Fruit fly (Drosophila melanogaster) whole organism, adult: ENCODE measurements around the gene psd.

Experiments
- CG14711 ChIP-seq: fragments of 200-800 bp; sonication (Bioruptor generic); optimal IDR thresholded peaks from 2 replicates; lab custom pipeline; 2018; ENCODE audit warnings: missing biosample characterization, mild to moderate bottlenecking, missing genetic modification characterization, moderate library complexity
- CG1620 ChIP-seq: fragments of 200-800 bp; sonication (Bioruptor generic); optimal IDR thresholded peaks from 2 replicates; lab custom pipeline; 2016; ENCODE audit warnings: missing biosample characterization, missing genetic modification characterization
- CG33017 ChIP-seq: fragments of 200-800 bp; sonication (Bioruptor generic); optimal IDR thresholded peaks from 2 replicates; lab custom pipeline; 2018; ENCODE audit warnings: missing biosample characterization, mild to moderate bottlenecking, missing genetic modification characterization, moderate library complexity
- Clk ChIP-seq: fragments of 200-800 bp; sonication (Bioruptor generic); optimal IDR thresholded peaks from 2 replicates; lab custom pipeline; 2017; ENCODE audit warnings: missing biosample characterization, missing genetic modification characterization
- toe ChIP-seq: fragments of 200-800 bp; sonication (Bioruptor generic); optimal IDR thresholded peaks from 2 replicates; lab custom pipeline; 2016; ENCODE audit warnings: missing biosample characterization, missing genetic modification characterization

dm6 chr2L:5978333-5979054 is 13.7 kb upstream of the psd start:
- no peak for TF ChIP-seq CG14711
- no peak for TF ChIP-seq CG1620 (GFP tag; lab: Kevin White, UChicago)
- no peak for TF ChIP-seq toe (GFP tag; lab: Kevin White, UChicago)
- no peak for TF ChIP-seq CG33017
- no peak for TF ChIP-seq Clk (GFP tag; lab: Kevin White, UChicago)
